Worm (Caenorhabditis elegans): ENCODE data around the gene Y43F8B.25.

Gene Y43F8B.25

ce11 chrV:19485261-19485660 is 22.5 kb downstream of the Y43F8B.25 start, which contains the start of gene Y43F8B.28:
TSS of gene Y43F8B.28 (plus strand) at chrV:19485319.
- TF ChIP-seq alr-1 (tag; optimal IDR thresholded peaks at IDR 0.05) (no peak), unc-55 (GFP tag; optimal IDR thresholded peaks at IDR 0.05) (no peak), nhr-77 (tag; optimal IDR thresholded peaks at IDR 0.05) (no peak), F13H6.1 (tag; optimal IDR thresholded peaks at IDR 0.05) (no peak)

DNA sequence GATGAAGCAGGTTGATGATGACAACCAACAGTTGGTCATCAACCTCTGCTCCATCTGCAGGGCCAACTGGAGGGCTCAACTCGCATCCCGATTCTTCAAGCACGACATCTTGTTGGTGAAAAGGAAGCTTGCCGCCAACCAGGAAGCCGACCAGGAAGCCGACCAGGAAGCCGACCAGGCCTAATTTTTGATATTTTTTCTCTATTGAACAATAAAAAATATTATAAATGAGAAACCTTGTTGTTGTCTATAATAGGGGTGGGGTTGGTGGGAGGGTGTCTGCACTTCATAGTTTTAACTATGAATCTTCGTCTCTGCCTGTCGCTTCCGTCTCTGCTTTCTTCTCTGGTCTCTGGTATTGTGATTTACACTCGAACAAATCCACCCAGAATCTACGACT is 23.0 kb downstream of the Y43F8B.25 start, which contains the start of gene Y43F8B.18:
Y43F8B.18 (plus strand) TSS at position 301 of the 400 bp plus-strand sequence.
- TF ChIP-seq unc-55 (GFP tag; optimal IDR thresholded peaks at IDR 0.05), result no peak
- no peak for TF ChIP-seq F13H6.1 (tag; optimal IDR thresholded peaks at IDR 0.05)
- TF ChIP-seq nhr-6 (tag; optimal IDR thresholded peaks at IDR 0.05), result no peak
- TF ChIP-seq C34F6.9 (tag; optimal IDR thresholded peaks at IDR 0.05), result no peak
- TF ChIP-seq blmp-1 (tag; optimal IDR thresholded peaks at IDR 0.05; ENCODE audit: insufficient read depth), result no peak

- TF ChIP-seq nhr-6 (tag; optimal IDR thresholded peaks at IDR 0.05) (no peak), nhr-237 (tag; optimal IDR thresholded peaks at IDR 0.05) (no peak)
These were observed 27.7 kb downstream of the Y43F8B.25 start, which contains the start of gene Y43F8B.7 for ce11 chrV:19490461-19490860. TSS of gene Y43F8B.7 (plus strand) at chrV:19490761.

- TF ChIP-seq sma-3 (GFP tag; optimal IDR thresholded peaks at IDR 0.05), result no peak
- no peak for TF ChIP-seq skn-1 (tag; optimal IDR thresholded peaks at IDR 0.05)
- no peak for TF ChIP-seq nhr-77 (tag; optimal IDR thresholded peaks at IDR 0.05)
- TF ChIP-seq gmeb-1 (tag; optimal IDR thresholded peaks at IDR 0.05), result no peak
- no peak for TF ChIP-seq elt-3 (tag; optimal IDR thresholded peaks at IDR 0.05)
- no peak for TF ChIP-seq F13H6.1 (tag; optimal IDR thresholded peaks at IDR 0.05)
These were observed 28.6 kb downstream of the Y43F8B.25 start, which contains the start of gene Y43F8B.29 for ce11 chrV:19491302-19491701. TSS of gene Y43F8B.29 (plus strand) at chrV:19491602.

DNA sequence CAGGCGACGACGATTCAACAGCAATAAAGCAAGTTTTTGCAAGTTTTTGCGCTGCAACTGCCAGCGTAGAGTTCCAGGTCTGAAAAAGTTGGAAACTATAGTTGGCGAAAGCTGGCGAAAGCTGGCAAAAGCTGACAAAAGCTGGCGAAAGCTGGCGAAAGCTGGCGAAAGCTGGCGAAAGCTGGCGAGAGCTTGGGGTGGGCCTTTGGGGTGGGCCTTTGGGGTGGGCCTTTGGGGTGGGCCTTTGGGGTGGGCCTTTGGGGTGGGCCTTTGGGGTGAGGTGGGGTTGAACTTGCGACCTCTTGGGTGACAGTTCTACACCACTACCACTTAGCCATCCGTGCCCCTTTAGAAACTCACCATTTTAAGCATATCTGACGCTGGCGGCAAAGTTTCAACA is 32.4 kb downstream of the Y43F8B.25 start:
- TF ChIP-seq nhr-25 (tag; optimal IDR thresholded peaks at IDR 0.05), result no peak
- no peak for TF ChIP-seq fos-1 (tag; optimal IDR thresholded peaks at IDR 0.05)
- no peak for TF ChIP-seq mbf-1 (tag; optimal IDR thresholded peaks at IDR 0.05)
- no peak for TF ChIP-seq alr-1 (tag; optimal IDR thresholded peaks at IDR 0.05)
- no peak for TF ChIP-seq aly-2 (tag; optimal IDR thresholded peaks at IDR 0.05)
- no peak for TF ChIP-seq nhr-237 (tag; optimal IDR thresholded peaks at IDR 0.05)
- no peak for TF ChIP-seq unc-62 (GFP tag; optimal IDR thresholded peaks at IDR 0.05)
- TF ChIP-seq nhr-11 (tag; optimal IDR thresholded peaks at IDR 0.05), result no peak
- TF ChIP-seq elt-1 (tag; optimal IDR thresholded peaks at IDR 0.05), result no peak
- no peak for TF ChIP-seq F13H6.1 (tag; optimal IDR thresholded peaks at IDR 0.05)
- no peak for TF ChIP-seq gmeb-1 (tag; optimal IDR thresholded peaks at IDR 0.05)
- no peak for TF ChIP-seq nhr-21 (tag; optimal IDR thresholded peaks at IDR 0.05)
- no peak for TF ChIP-seq ceh-16 (tag; optimal IDR thresholded peaks at IDR 0.05)
- no peak for TF ChIP-seq skn-1 (tag; optimal IDR thresholded peaks at IDR 0.05)

DNA sequence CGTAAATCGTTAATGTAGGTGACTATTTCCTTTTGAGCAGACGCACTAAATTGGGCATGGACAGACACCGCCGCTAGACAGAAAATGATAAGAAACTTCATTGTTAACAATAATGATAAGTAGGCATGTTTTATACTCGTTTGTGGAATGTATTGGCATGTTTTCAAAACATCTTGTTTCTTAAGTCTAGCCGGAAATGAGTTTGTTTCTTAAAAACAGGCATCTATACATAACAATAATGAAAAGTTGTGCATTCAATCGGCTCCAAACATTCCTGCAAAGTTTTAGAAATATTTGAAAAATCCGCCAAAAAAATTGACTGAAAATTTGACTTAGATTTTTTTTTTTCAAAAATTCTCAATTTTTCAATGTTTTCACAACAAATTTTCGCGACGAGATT is 32.9 kb downstream of the Y43F8B.25 start, which contains the start of gene scl-21:
scl-21 (minus strand) TSS at position 101 of the 400 bp plus-strand sequence.
- TF ChIP-seq nhr-6 (tag; optimal IDR thresholded peaks at IDR 0.05) (no peak), nhr-129 (tag; optimal IDR thresholded peaks at IDR 0.05) (no peak), elt-3 (tag; optimal IDR thresholded peaks at IDR 0.05) (no peak), ztf-11 (tag; optimal IDR thresholded peaks at IDR 0.05) (no peak), unc-62 (GFP tag; optimal IDR thresholded peaks at IDR 0.05) (no peak), ceh-16 (tag; optimal IDR thresholded peaks at IDR 0.05) (no peak), mab-5 (tag; optimal IDR thresholded peaks at IDR 0.05) (no peak), ZK546.5 (tag; optimal IDR thresholded peaks at IDR 0.05) (no peak), nhr-12 (tag; optimal IDR thresholded peaks at IDR 0.05) (no peak), Y55F3AM.14 (GFP tag; optimal IDR thresholded peaks at IDR 0.05) (no peak), mbf-1 (tag; optimal IDR thresholded peaks at IDR 0.05) (no peak), peb-1 (tag; optimal IDR thresholded peaks at IDR 0.05) (no peak), lsy-2 (tag; optimal IDR thresholded peaks at IDR 0.05) (no peak)

- TF ChIP-seq nhr-25 (tag; optimal IDR thresholded peaks at IDR 0.05) (no peak), nhr-21 (tag; optimal IDR thresholded peaks at IDR 0.05) (no peak), alr-1 (tag; optimal IDR thresholded peaks at IDR 0.05) (no peak), unc-39 (tag; optimal IDR thresholded peaks at IDR 0.05) (no peak), snpc-4 (tag; optimal IDR thresholded peaks at IDR 0.05) (no peak), R02D3.7 (tag; optimal IDR thresholded peaks at IDR 0.05) (no peak), elt-3 (tag; optimal IDR thresholded peaks at IDR 0.05) (no peak), blmp-1 (tag; optimal IDR thresholded peaks at IDR 0.05; ENCODE audit: insufficient read depth) (no peak)
These were observed 34.4 kb downstream of the Y43F8B.25 start for ce11 chrV:19497087-19497486.

All from whole organism, L2 larva.